Fruit fly (Drosophila melanogaster): Measurements from ENCODE around the gene beat-IV.

beat-IV gene

dm6 chr3R:23521483-23521882 lies 35.7 kb upstream of the beat-IV start, which contains the start of gene CG10177:
CG10177 (minus strand) TSS chr3R:23521583.
- TF ChIP-seq ss (GFP tag; optimal IDR thresholded peaks at IDR 0.05) (no peak), Eip93F (GFP tag; optimal IDR thresholded peaks at IDR 0.05) (no peak), Ets96B (tag; optimal IDR thresholded peaks at IDR 0.05) (no peak), CG16779 (tag; optimal IDR thresholded peaks at IDR 0.05) (no peak), CG3919 (GFP tag; optimal IDR thresholded peaks at IDR 0.05) (no peak), Sox14 (GFP tag; optimal IDR thresholded peaks at IDR 0.05) (no peak), CG11762 (GFP tag; optimal IDR thresholded peaks at IDR 0.05; ENCODE audit: insufficient read depth) (no peak), CG7368 (GFP tag; optimal IDR thresholded peaks at IDR 0.05) (no peak), Hr39 (GFP tag; optimal IDR thresholded peaks at IDR 0.05) (no peak), CG8632 (GFP tag; optimal IDR thresholded peaks at IDR 0.05) (no peak), CG8119 (GFP tag; IDR thresholded peaks at IDR 0.05) (no peak), salr (GFP tag; optimal IDR thresholded peaks at IDR 0.05) (no peak), CG1621 (tag; optimal IDR thresholded peaks at IDR 0.05) (no peak), Met (GFP tag; optimal IDR thresholded peaks at IDR 0.05) (no peak), Blimp-1 (GFP tag; optimal IDR thresholded peaks at IDR 0.05) (no peak)

- TF ChIP-seq achi (GFP tag; optimal IDR thresholded peaks at IDR 0.05) (no peak), Hr4 (GFP tag; optimal IDR thresholded peaks at IDR 0.05) (no peak), Gug (GFP tag; IDR thresholded peaks at IDR 0.05) (no peak), dsx (GFP tag; optimal IDR thresholded peaks at IDR 0.05; ENCODE audit: poor library complexity, severe bottlenecking) (no peak), fkh (GFP tag; optimal IDR thresholded peaks at IDR 0.05) (no peak)
Measured at dm6 chr3R:23522296-23522695, 34.9 kb upstream of the beat-IV start.

dm6 chr3R:23526069-23526468 lies 31.1 kb upstream of the beat-IV start:
- TF ChIP-seq CG8632 (GFP tag; optimal IDR thresholded peaks at IDR 0.05) (no peak), CG11902 (GFP tag; optimal IDR thresholded peaks at IDR 0.05) (no peak), Smox (GFP tag; optimal IDR thresholded peaks at IDR 0.05) (no peak), CG6808 (GFP tag; optimal IDR thresholded peaks at IDR 0.05) (no peak), eg (GFP tag; IDR thresholded peaks at IDR 0.05) (no peak), acj6 (GFP tag; optimal IDR thresholded peaks at IDR 0.05) (no peak), CG1621 (tag; optimal IDR thresholded peaks at IDR 0.05) (no peak), fkh (GFP tag; optimal IDR thresholded peaks at IDR 0.05) (no peak), svp (GFP tag) (no peak), fd85E (GFP tag; optimal IDR thresholded peaks at IDR 0.05) (no peak), CG32006 (GFP tag; optimal IDR thresholded peaks at IDR 0.05) (no peak), CG16779 (tag; optimal IDR thresholded peaks at IDR 0.05) (no peak), CG6854 (GFP tag; optimal IDR thresholded peaks at IDR 0.05) (no peak), achi (GFP tag; optimal IDR thresholded peaks at IDR 0.05) (no peak), Met (GFP tag; optimal IDR thresholded peaks at IDR 0.05) (no peak), Gug (GFP tag; IDR thresholded peaks at IDR 0.05) (no peak)

dm6 chr3R:23527396-23527795 lies 29.8 kb upstream of the beat-IV start:
- no peak for TF ChIP-seq CG9139 (GFP tag; optimal IDR thresholded peaks at IDR 0.05)
- TF ChIP-seq CG3919 (GFP tag; optimal IDR thresholded peaks at IDR 0.05) = no peak
- no peak for TF ChIP-seq fd85E (GFP tag; optimal IDR thresholded peaks at IDR 0.05)
- TF ChIP-seq salr (GFP tag; optimal IDR thresholded peaks at IDR 0.05) = no peak
- no peak for TF ChIP-seq esn (GFP tag; optimal IDR thresholded peaks at IDR 0.05)
- no peak for TF ChIP-seq Hr39 (GFP tag; optimal IDR thresholded peaks at IDR 0.05)
- TF ChIP-seq Sox102F (GFP tag; optimal IDR thresholded peaks at IDR 0.05) = no peak
- no peak for TF ChIP-seq topi (GFP tag; optimal IDR thresholded peaks at IDR 0.05)
- TF ChIP-seq Blimp-1 (GFP tag; optimal IDR thresholded peaks at IDR 0.05) = no peak
- TF ChIP-seq Smox (GFP tag; optimal IDR thresholded peaks at IDR 0.05) = no peak
- TF ChIP-seq fkh (GFP tag; optimal IDR thresholded peaks at IDR 0.05) = no peak
- peak; percentile 77 for TF ChIP-seq CG15336 (GFP tag; IDR thresholded peaks at IDR 0.05)
- no peak for TF ChIP-seq achi (GFP tag; optimal IDR thresholded peaks at IDR 0.05)
- no peak for TF ChIP-seq Ets21C (GFP tag; optimal IDR thresholded peaks at IDR 0.05)
- TF ChIP-seq dsx (GFP tag; optimal IDR thresholded peaks at IDR 0.05; ENCODE audit: poor library complexity, severe bottlenecking) = no peak
- TF ChIP-seq Hr4 (GFP tag; optimal IDR thresholded peaks at IDR 0.05) = peak; percentile 73
- TF ChIP-seq CG6792 (GFP tag; optimal IDR thresholded peaks at IDR 0.05) = no peak
- TF ChIP-seq CG4318 (GFP tag; optimal IDR thresholded peaks at IDR 0.05) = no peak
- peak; percentile 26 for TF ChIP-seq pdm3 (GFP tag; optimal IDR thresholded peaks at IDR 0.05)
- TF ChIP-seq spab (GFP tag; optimal IDR thresholded peaks at IDR 0.05) = no peak
- TF ChIP-seq CG11294 (GFP tag; IDR thresholded peaks at IDR 0.05) = 0 out of 2 replicates have a peak, but pooled peaks have one; percentile 23
- TF ChIP-seq Eip78C (GFP tag) = peak; percentile 56
- TF ChIP-seq CG1621 (tag; optimal IDR thresholded peaks at IDR 0.05) = no peak
- no peak for TF ChIP-seq CG3032 (tag; optimal IDR thresholded peaks at IDR 0.05)
- TF ChIP-seq CG6808 (GFP tag; optimal IDR thresholded peaks at IDR 0.05) = no peak
- TF ChIP-seq Sox14 (GFP tag; optimal IDR thresholded peaks at IDR 0.05) = no peak
- no peak for TF ChIP-seq Ets96B (tag; optimal IDR thresholded peaks at IDR 0.05)
- TF ChIP-seq CG32006 (GFP tag; optimal IDR thresholded peaks at IDR 0.05) = peak; percentile 69
- no peak for TF ChIP-seq cyc (GFP tag; optimal IDR thresholded peaks at IDR 0.05)
- no peak for TF ChIP-seq lz (GFP tag; optimal IDR thresholded peaks at IDR 0.05)

Data from whole organism, prepupa.